Fruit fly (Drosophila melanogaster) whole organism, embryonic: ENCODE results near the gene Or7a.

ENCODE experiments used
- Atf6 ChIP-seq: fragments of 200-800 bp; sonication (Bioruptor generic); IDR thresholded peaks from 2 replicates; pipeline ENCODE4 v1.3.6; 2022; ENCODE audit warnings: missing biosample characterization, missing genetic modification characterization
- B-H1 ChIP-seq: fragments of 200-800 bp; sonication (Bioruptor generic); IDR thresholded peaks from 3 replicates; pipeline ENCODE4 v1.3.6; 2022; ENCODE audit warnings: missing biosample characterization, missing genetic modification characterization
- C15 ChIP-seq: fragments of 200-800 bp; sonication (Bioruptor generic); IDR thresholded peaks from 3 replicates; pipeline ENCODE4 v1.3.6; 2022; ENCODE audit warnings: missing biosample characterization, missing genetic modification characterization
- CG10366 ChIP-seq: fragments of 200-800 bp; sonication (Bioruptor generic); IDR thresholded peaks from 2 replicates; pipeline ENCODE4 v1.3.6; 2022; ENCODE audit warnings: missing biosample characterization, missing genetic modification characterization
- CG11085 ChIP-seq: fragments of 200-800 bp; sonication (Bioruptor generic); IDR thresholded peaks from 2 replicates; pipeline ENCODE4 v1.3.6; 2022; ENCODE audit warnings: missing biosample characterization, missing genetic modification characterization
- CG11695 ChIP-seq: fragments of 200-800 bp; sonication (Bioruptor generic); IDR thresholded peaks from 3 replicates; pipeline ENCODE4 v1.3.6; 2022; ENCODE audit warnings: missing biosample characterization, missing genetic modification characterization
- CG13123 ChIP-seq: fragments of 200-800 bp; sonication (Bioruptor generic); optimal IDR thresholded peaks from 2 replicates; lab custom pipeline; 2016; ENCODE audit warnings: missing biosample characterization, missing genetic modification characterization
- CG13424 ChIP-seq: fragments of 200-800 bp; sonication (Bioruptor generic); optimal IDR thresholded peaks from 2 replicates; lab custom pipeline; 2019; ENCODE audit warnings: missing biosample characterization, mild to moderate bottlenecking, missing genetic modification characterization, moderate library complexity
- CG15479 ChIP-seq: fragments of 200-800 bp; sonication (Bioruptor generic); optimal IDR thresholded peaks from 3 replicates; lab custom pipeline; 2019; ENCODE audit warnings: missing biosample characterization, mild to moderate bottlenecking, missing genetic modification characterization, moderate library complexity
- CG17612 ChIP-seq: fragments of 200-800 bp; sonication (Bioruptor generic); IDR thresholded peaks from 2 replicates; pipeline ENCODE4 v1.3.6; 2022; ENCODE audit warnings: missing biosample characterization, missing genetic modification characterization
- CG17802 ChIP-seq: fragments of 200-800 bp; sonication (Bioruptor generic); optimal IDR thresholded peaks from 2 replicates; lab custom pipeline; 2018; ENCODE audit warnings: missing biosample characterization, mild to moderate bottlenecking, missing genetic modification characterization, moderate library complexity
- CG1792 ChIP-seq: fragments of 200-800 bp; sonication (Bioruptor generic); optimal IDR thresholded peaks from 2 replicates; lab custom pipeline; 2016; ENCODE audit warnings: missing biosample characterization, missing genetic modification characterization
- CG2120 ChIP-seq: fragments of 200-800 bp; sonication (Bioruptor generic); optimal IDR thresholded peaks from 3 replicates; lab custom pipeline; 2016; ENCODE audit warnings: missing biosample characterization, missing genetic modification characterization
- CG2875 ChIP-seq: fragments of 200-800 bp; sonication (Bioruptor generic); optimal IDR thresholded peaks from 2 replicates; lab custom pipeline; 2017; ENCODE audit warnings: missing biosample characterization, mild to moderate bottlenecking, missing genetic modification characterization, missing genetic modification reagents
- CG3281 ChIP-seq: fragments of 200-800 bp; sonication (Bioruptor generic); optimal IDR thresholded peaks from 3 replicates; lab custom pipeline; 2017; ENCODE audit warnings: missing biosample characterization, mild to moderate bottlenecking, missing genetic modification characterization
- CG33213 ChIP-seq: fragments of 200-800 bp; sonication (Bioruptor generic); optimal IDR thresholded peaks from 3 replicates; lab custom pipeline; 2016; ENCODE audit warnings: missing biosample characterization, missing genetic modification characterization
- CG3847 ChIP-seq: fragments of 200-800 bp; sonication (Bioruptor generic); IDR thresholded peaks from 2 replicates; pipeline ENCODE4 v1.3.6; 2022; ENCODE audit warnings: missing biosample characterization, missing genetic modification characterization
- CG4424 ChIP-seq: fragments of 200-800 bp; sonication (Bioruptor generic); optimal IDR thresholded peaks from 3 replicates; lab custom pipeline; 2016; ENCODE audit warnings: missing biosample characterization, missing genetic modification characterization
- CG6654 ChIP-seq: fragments of 200-800 bp; sonication (Bioruptor generic); optimal IDR thresholded peaks from 2 replicates; lab custom pipeline; 2017; ENCODE audit warnings: missing biosample characterization, mild to moderate bottlenecking, missing genetic modification characterization
- CG7271 ChIP-seq: fragments of 200-800 bp; sonication (Bioruptor generic); optimal IDR thresholded peaks from 2 replicates; lab custom pipeline; 2018; ENCODE audit warnings: missing biosample characterization, mild to moderate bottlenecking, missing genetic modification characterization, moderate library complexity
- CG7987 ChIP-seq: fragments of 200-800 bp; sonication (Bioruptor generic); optimal IDR thresholded peaks from 2 replicates; lab custom pipeline; 2018; ENCODE audit warnings: missing biosample characterization, mild to moderate bottlenecking, missing genetic modification characterization, moderate library complexity
- CG8924 ChIP-seq: fragments of 200-800 bp; optimal IDR thresholded peaks from 3 replicates; lab custom pipeline; 2019; ENCODE audit warnings: missing biosample characterization, mild to moderate bottlenecking, missing genetic modification characterization, moderate library complexity
- CHES-1-like ChIP-seq: fragments of 200-800 bp; sonication (Bioruptor generic); optimal IDR thresholded peaks from 2 replicates; lab custom pipeline; 2016; ENCODE audit warnings: missing biosample characterization, missing genetic modification characterization
- E2f2 ChIP-seq: fragments of 200-800 bp; sonication (Bioruptor generic); IDR thresholded peaks from 2 replicates; pipeline ENCODE4 v1.3.6; 2022; ENCODE audit warnings: missing biosample characterization, missing genetic modification characterization
- Ets65A ChIP-seq: fragments of 200-800 bp; sonication (Bioruptor generic); peaks from one replicate; lab custom pipeline; 2016; ENCODE audit warnings: missing biosample characterization, missing genetic modification characterization
- Fer1 ChIP-seq: fragments of 200-800 bp; sonication (Bioruptor generic); optimal IDR thresholded peaks from 2 replicates; lab custom pipeline; 2017; ENCODE audit warnings: missing biosample characterization, mild to moderate bottlenecking, missing genetic modification characterization
- Fer2 ChIP-seq: fragments of 200-800 bp; sonication (Bioruptor generic); optimal IDR thresholded peaks from 2 replicates; lab custom pipeline; 2018; ENCODE audit warnings: missing biosample characterization, mild to moderate bottlenecking, missing genetic modification characterization, moderate library complexity
- Med ChIP-seq: fragments of 200-800 bp; sonication (Bioruptor generic); peaks from one replicate; lab custom pipeline; 2016; ENCODE audit warnings: missing biosample characterization, missing genetic modification characterization, mild to moderate bottlenecking, inconsistent platforms, moderate library complexity
- NK7.1 ChIP-seq: fragments of 200-800 bp; sonication (Bioruptor generic); optimal IDR thresholded peaks from 3 replicates; lab custom pipeline; 2016; ENCODE audit warnings: missing biosample characterization, missing genetic modification characterization
- Nf-YA ChIP-seq: fragments of 200-800 bp; sonication (Bioruptor generic); IDR thresholded peaks from 2 replicates; pipeline ENCODE4 v1.3.6; 2022; ENCODE audit warnings: missing biosample characterization, missing genetic modification characterization
- Nf-YB ChIP-seq: fragments of 200-800 bp; sonication (Bioruptor generic); optimal IDR thresholded peaks from 3 replicates; lab custom pipeline; 2019; ENCODE audit warnings: missing biosample characterization, mild to moderate bottlenecking, missing genetic modification characterization, moderate library complexity
- Nf-YC ChIP-seq: fragments of 200-800 bp; optimal IDR thresholded peaks from 3 replicates; lab custom pipeline; 2019; ENCODE audit warnings: missing biosample characterization, mild to moderate bottlenecking, missing genetic modification characterization, moderate library complexity
- Xrp1 ChIP-seq: fragments of 200-800 bp; sonication (Bioruptor generic); IDR thresholded peaks from 2 replicates; pipeline ENCODE4 v1.3.6; 2022; ENCODE audit warnings: missing biosample characterization, missing genetic modification characterization
- YL-1 ChIP-seq: fragments of 200-800 bp; sonication (Bioruptor generic); optimal IDR thresholded peaks from 3 replicates; lab custom pipeline; 2017; ENCODE audit warnings: missing biosample characterization, mild to moderate bottlenecking, missing genetic modification characterization
- abd-A ChIP-seq: fragments of 200-800 bp; sonication (Bioruptor generic); optimal IDR thresholded peaks from 3 replicates; lab custom pipeline; 2019; ENCODE audit warnings: missing biosample characterization, mild to moderate bottlenecking, missing genetic modification characterization, moderate library complexity
- aop ChIP-seq: fragments of 200-800 bp; sonication (Bioruptor generic); IDR thresholded peaks from 2 replicates; pipeline ENCODE4 v1.3.6; 2022; ENCODE audit warnings: missing biosample characterization, missing genetic modification characterization
- bsh ChIP-seq, 2 experiments: fragments of 200-800 bp; sonication (Bioruptor generic); optimal IDR thresholded peaks; 2 replicates each; lab custom pipeline; 2017 to 2018; ENCODE audit warnings: mild to moderate bottlenecking in 2 of 2, missing biosample characterization in 2 of 2, missing genetic modification characterization in 2 of 2, moderate library complexity in 1 of 2
- btn ChIP-seq: fragments of 200-800 bp; sonication (Bioruptor generic); optimal IDR thresholded peaks from 2 replicates; lab custom pipeline; 2016; ENCODE audit warnings: missing biosample characterization, missing genetic modification characterization
- ci ChIP-seq: fragments of 200-800 bp; sonication (Bioruptor generic); IDR thresholded peaks from 3 replicates; pipeline ENCODE4 v1.3.6; 2022; ENCODE audit warnings: missing biosample characterization, missing genetic modification characterization
- crp ChIP-seq, 2 experiments: fragments of 200-800 bp; sonication (Bioruptor generic); optimal IDR thresholded peaks; 2 replicates in 1 of 2; 3 replicates in 1 of 2; lab custom pipeline; 2017; ENCODE audit warnings: missing biosample characterization in 2 of 2, missing genetic modification characterization in 2 of 2, mild to moderate bottlenecking in 1 of 2, moderate library complexity in 1 of 2
- gt ChIP-seq: fragments of 200-800 bp; sonication (Bioruptor generic); IDR thresholded peaks from 2 replicates; pipeline ENCODE4 v1.3.6; 2022; ENCODE audit warnings: missing biosample characterization, missing genetic modification characterization
- ken ChIP-seq: fragments of 200-800 bp; sonication (Bioruptor generic); IDR thresholded peaks from 3 replicates; pipeline ENCODE4 v1.3.6; 2022; ENCODE audit warnings: missing biosample characterization, missing genetic modification characterization
- onecut ChIP-seq: fragments of 200-800 bp; sonication (Bioruptor generic); IDR thresholded peaks from 2 replicates; pipeline ENCODE4 v1.3.6; 2022; ENCODE audit warnings: missing biosample characterization, missing genetic modification characterization
- pho ChIP-seq: fragments of 200-800 bp; sonication (Bioruptor generic); optimal IDR thresholded peaks from 2 replicates; lab custom pipeline; 2016; ENCODE audit warnings: missing biosample characterization, missing genetic modification characterization
- phol ChIP-seq: fragments of 200-800 bp; sonication (Bioruptor generic); optimal IDR thresholded peaks from 3 replicates; lab custom pipeline; 2018; ENCODE audit warnings: missing biosample characterization, mild to moderate bottlenecking, missing genetic modification characterization, moderate library complexity
- pros ChIP-seq: fragments of 200-800 bp; sonication (Bioruptor generic); optimal IDR thresholded peaks from 3 replicates; lab custom pipeline; 2019; ENCODE audit warnings: missing biosample characterization, mild to moderate bottlenecking, missing genetic modification characterization, moderate library complexity
- row ChIP-seq: fragments of 200-800 bp; sonication (Bioruptor generic); IDR thresholded peaks from 3 replicates; pipeline ENCODE4 v1.3.6; 2022; ENCODE audit warnings: missing biosample characterization, missing genetic modification characterization
- sim ChIP-seq: fragments of 200-800 bp; sonication (Bioruptor generic); IDR thresholded peaks from 2 replicates; pipeline ENCODE4 v1.3.6; 2022; ENCODE audit warnings: missing biosample characterization, missing genetic modification characterization
- sob ChIP-seq: fragments of 200-800 bp; sonication (Bioruptor generic); IDR thresholded peaks from 2 replicates; pipeline ENCODE4 v1.3.6; 2022; ENCODE audit warnings: missing biosample characterization, missing genetic modification characterization
- tio ChIP-seq: fragments of 200-800 bp; sonication (Bioruptor generic); optimal IDR thresholded peaks from 2 replicates; lab custom pipeline; 2017; ENCODE audit warnings: missing biosample characterization, missing genetic modification characterization, inconsistent platforms
- tup ChIP-seq: fragments of 200-800 bp; sonication (Bioruptor generic); optimal IDR thresholded peaks from 2 replicates; lab custom pipeline; 2016; ENCODE audit warnings: missing biosample characterization, mild to moderate bottlenecking, missing genetic modification characterization, moderate library complexity
- vvl ChIP-seq: fragments of 200-800 bp; sonication (Bioruptor generic); IDR thresholded peaks from 2 replicates; pipeline ENCODE4 v1.3.6; 2022; ENCODE audit warnings: missing biosample characterization, missing genetic modification characterization
- zfh2 ChIP-seq: fragments of 200-800 bp; sonication (Bioruptor generic); optimal IDR thresholded peaks from 2 replicates; lab custom pipeline; 2016; ENCODE audit warnings: missing biosample characterization, missing genetic modification characterization

Gene Or7a

dm6 chrX:8207054-8207453 is 41.5 kb upstream of the Or7a start:
- TF ChIP-seq Nf-YA (GFP tag; lab: Robert Waterston, UW) (no peak), onecut (no peak), CG6654 (no peak), row (GFP tag; lab: Robert Waterston, UW) (peak; percentile 12; the same call in 1 of the 3 replicates), Fer1 (GFP tag; lab: Kevin White, UChicago) (no peak), sim (GFP tag; lab: Robert Waterston, UW) (no peak), btn (no peak), gt (GFP tag; lab: Robert Waterston, UW) (no peak), tio (GFP tag; lab: Kevin White, UChicago) (no peak), ci (peak; percentile 35; the same call in 1 of the 3 replicates), YL-1 (no peak), CG11085 (GFP tag; lab: Robert Waterston, UW) (no peak), CG15479 (GFP tag; lab: Kevin White, UChicago) (no peak), C15 (GFP tag; lab: Robert Waterston, UW) (no peak), CG7271 (tag; lab: Kevin White, UChicago) (no peak), Med (peak; percentile 58), CG3847 (GFP tag; lab: Robert Waterston, UW) (no peak), Fer2 (no peak), sob (no peak), zfh2 (no peak), CHES-1-like (GFP tag; lab: Kevin White, UChicago) (no peak), CG1792 (GFP tag; lab: Kevin White, UChicago) (no peak), crp (GFP tag; optimal IDR thresholded peaks at IDR 0.05; lab: Kevin White, UChicago) (no peak), ken (no peak), bsh (GFP tag; optimal IDR thresholded peaks at IDR 0.05; lab: Kevin White, UChicago) (peak in 1 of 2 experiments; percentile 6), CG7987 (GFP tag; lab: Kevin White, UChicago) (no peak), Nf-YC (tag; lab: Kevin White, UChicago) (no peak), CG13123 (no peak), CG3281 (no peak), CG11695 (GFP tag; lab: Robert Waterston, UW) (no peak), Atf6 (GFP tag; lab: Robert Waterston, UW) (no peak), CG33213 (GFP tag; lab: Kevin White, UChicago) (no peak), vvl (GFP tag; lab: Robert Waterston, UW) (peak; percentile 54), pros (no peak), Nf-YB (GFP tag; lab: Kevin White, UChicago) (no peak), CG4424 (no peak), CG13424 (tag; lab: Kevin White, UChicago) (peak; percentile 2), tup (no peak), NK7.1 (GFP tag; lab: Kevin White, UChicago) (no peak), B-H1 (no peak), aop (GFP tag; lab: Robert Waterston, UW) (no peak), CG17612 (GFP tag; lab: Robert Waterston, UW) (peak; percentile 56; the same call in 1 of the 2 replicates), phol (tag; lab: Kevin White, UChicago) (no peak), CG8924 (no peak), pho (GFP tag; lab: Kevin White, UChicago) (no peak), Ets65A (GFP tag; lab: Kevin White, UChicago) (no peak), E2f2 (GFP tag; lab: Robert Waterston, UW) (no peak), Xrp1 (GFP tag; lab: Robert Waterston, UW) (0 out of 2 replicates have a peak, but pooled peaks have one; percentile 13), CG17802 (tag; lab: Kevin White, UChicago) (no peak), CG10366 (GFP tag; lab: Robert Waterston, UW) (peak; percentile 11; the same call in 1 of the 2 replicates), CG2120 (GFP tag; lab: Kevin White, UChicago) (no peak), CG2875 (GFP tag; lab: Kevin White, UChicago) (no peak), abd-A (tag; lab: Kevin White, UChicago) (no peak)
